Worm (Caenorhabditis elegans) whole organism, dauer: ENCODE data around the gene F44B9.9.

Source experiments
- unc-62 ChIP-seq: sonication (generic microtip); optimal IDR thresholded peaks from 2 replicates; lab custom pipeline; 2017; ENCODE audit warnings: missing biosample characterization, missing genetic modification reagents, missing genetic modification characterization

F44B9.9 gene

DNA sequence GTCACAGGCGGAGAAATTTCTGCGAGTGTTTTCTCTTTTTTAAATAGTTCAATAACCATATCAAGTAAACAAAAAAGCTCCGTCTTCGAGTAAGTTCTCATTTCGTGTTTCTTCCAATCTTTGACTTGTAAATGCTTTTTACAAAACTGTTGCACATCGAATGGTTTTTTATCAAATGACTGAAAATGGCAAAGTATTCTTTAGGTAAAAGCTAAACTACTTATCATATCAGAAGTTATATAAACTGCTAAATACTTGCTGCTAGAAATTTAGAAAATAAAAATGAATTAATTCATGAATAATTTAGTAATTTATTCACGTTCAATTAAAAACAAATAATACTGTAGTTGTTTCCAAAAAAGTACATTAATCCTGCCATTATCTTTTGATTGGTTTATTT is at the start of gene F44B9.9:
TSS of gene F44B9.9 (minus strand) at position 101 of the 400 bp plus-strand sequence.
- no peak for TF ChIP-seq unc-62 (GFP tag; lab: Kevin White, UChicago)

DNA sequence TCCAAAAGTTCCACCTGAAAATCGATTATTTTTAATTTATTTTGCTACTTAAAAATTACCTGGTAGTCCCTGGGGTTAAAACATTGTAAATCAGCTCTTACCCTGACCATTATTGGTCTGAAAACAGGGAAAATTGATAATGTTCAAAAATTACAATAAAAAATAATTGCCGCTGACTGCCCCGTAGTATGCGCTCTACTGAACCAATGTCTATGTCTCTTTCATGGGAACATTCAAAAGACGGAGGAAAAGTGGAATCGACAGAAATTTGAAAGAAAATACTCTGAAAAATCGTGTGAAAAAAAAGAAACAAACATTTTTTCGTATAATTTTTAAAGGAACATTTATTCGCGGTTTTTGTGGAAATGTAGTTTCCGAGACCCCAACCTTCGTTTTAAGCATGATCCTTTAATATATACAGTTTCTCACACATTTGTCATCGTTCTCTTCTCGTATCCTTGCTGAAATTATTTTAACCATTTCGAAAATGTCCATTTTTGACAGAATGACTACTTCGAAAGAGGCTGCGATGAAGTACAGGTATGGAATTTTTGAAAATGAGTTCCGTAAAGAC is 49.4 kb upstream of the F44B9.9 start, which contains the start of the genes dcr-1 and apc-2:
TSS of gene dcr-1 (minus strand) at position 117 of the 574 bp plus-strand sequence.
TSS of gene apc-2 (plus strand) at position 465 of the 574 bp plus-strand sequence.
- TF ChIP-seq unc-62 (GFP tag; lab: Kevin White, UChicago) = no peak

DNA sequence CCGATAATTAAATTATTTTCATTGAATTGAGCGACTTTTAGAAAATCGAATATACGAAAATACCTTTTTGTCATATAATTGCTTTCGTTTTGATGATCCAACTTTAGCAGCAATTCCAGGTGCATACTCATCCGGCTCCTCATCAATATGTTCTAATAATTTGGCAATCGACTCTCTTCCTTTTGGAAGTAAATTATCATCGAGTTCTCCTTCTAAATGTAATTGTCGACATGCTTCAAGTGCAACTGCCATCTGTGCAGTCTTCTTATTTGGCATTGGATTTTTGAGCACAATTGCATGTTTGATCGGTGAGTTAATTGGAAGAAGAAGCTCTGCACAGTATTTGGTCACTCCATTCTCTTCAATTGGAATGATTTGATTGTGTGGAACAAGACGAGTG is 46.3 kb upstream of the F44B9.9 start:
- TF ChIP-seq unc-62 (GFP tag; lab: Kevin White, UChicago) = no peak

DNA sequence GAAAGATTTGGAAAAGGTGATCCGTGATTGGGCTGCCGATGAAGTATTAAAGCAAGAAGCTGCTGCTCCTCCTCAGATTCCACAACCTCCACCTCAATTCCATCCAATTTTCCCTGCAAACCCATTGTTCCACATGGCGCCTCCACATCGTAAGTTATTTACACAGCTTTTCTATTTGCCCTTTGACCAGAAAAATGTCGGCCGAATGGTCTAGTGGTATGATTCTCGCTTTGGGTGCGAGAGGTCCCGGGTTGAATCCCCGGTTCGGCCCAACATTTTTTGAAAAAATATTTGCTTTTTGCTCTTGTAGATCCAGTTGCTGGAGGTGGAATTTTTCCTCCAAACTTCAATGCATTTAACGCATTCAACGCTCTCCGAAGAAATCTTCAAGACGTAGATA is 38.3 kb upstream of the F44B9.9 start:
- no peak for TF ChIP-seq unc-62 (GFP tag; lab: Kevin White, UChicago)

DNA sequence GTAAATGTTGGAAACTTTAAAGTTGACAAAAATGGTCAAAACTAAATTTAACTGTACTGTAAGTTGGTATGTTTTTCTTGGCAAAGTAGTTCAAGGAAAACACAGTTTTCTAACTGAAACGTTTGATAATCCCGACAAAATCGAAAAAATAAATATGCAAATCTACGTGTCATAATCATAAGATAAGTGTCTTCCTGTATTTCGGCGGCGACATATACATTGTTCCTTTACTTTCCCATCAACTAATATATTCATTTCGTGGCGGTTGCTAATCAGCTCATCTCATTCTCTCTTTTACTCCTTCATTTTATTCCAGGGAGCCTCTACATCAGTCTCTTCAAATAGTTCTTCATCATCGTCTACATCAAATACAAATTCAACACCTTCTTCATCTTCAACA is 36.9 kb upstream of the F44B9.9 start:
- TF ChIP-seq unc-62 (GFP tag; lab: Kevin White, UChicago) = no peak

DNA sequence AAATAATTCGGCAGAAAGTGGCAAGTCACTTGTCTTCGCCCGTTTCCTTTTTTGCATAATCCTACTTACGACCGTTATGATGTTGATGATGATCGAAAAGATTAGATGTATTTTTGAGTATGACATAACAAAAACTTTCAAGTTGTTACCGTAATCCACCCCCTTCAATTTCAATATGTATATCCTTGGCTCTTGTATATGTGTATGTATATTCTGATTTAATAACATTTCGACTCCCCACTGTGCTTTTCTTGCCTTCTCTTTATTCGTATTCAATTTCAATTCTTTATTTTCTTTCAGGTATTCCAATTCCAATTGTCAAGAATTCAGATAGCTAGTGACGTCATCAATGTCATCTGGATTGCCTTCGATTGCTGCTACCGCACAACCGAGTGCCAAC is 36.1 kb upstream of the F44B9.9 start, which contains the start of gene pros-1:
TSS of gene pros-1 (plus strand) at position 301 of the 400 bp plus-strand sequence.
- no peak for TF ChIP-seq unc-62 (GFP tag; lab: Kevin White, UChicago)

DNA sequence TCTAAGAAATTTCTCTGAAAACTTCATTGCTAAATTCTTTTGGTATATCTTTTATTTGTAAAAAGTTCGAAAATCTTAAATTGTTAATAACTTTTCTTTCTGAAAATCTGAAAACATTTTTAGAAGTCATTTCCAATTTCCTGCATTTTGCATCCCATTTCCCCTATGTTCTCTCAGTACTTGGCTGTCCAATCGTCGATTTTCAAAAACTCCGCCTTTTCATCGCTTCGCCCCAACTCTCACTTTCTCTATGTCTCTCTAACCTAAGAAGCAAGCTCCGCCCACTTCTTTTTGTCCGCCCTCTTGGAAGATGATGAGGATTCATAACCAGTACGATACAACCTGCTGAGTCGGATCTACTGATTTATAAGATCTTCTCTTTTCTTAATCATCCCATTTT is 34.2 kb upstream of the F44B9.9 start:
- TF ChIP-seq unc-62 (GFP tag; lab: Kevin White, UChicago) = no peak

DNA sequence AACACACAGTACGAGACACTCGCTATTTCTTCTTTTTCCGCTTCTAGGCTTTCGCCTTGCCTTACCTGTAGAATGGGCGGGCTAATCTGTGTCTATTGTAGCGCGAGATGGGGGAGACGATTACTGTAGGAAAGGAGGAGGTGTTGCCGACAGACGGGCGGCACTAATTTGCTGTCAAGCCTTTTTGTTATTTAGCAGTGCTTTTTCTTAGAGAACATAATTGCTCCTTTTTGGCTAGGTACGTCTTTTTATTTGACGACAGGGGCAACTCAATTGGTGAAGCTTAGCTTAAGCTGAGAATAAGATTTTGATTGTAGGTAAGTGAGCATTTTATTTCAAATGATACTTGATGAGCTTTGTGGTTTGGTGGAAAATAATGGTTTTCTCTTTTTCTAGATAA is 32.8 kb upstream of the F44B9.9 start:
- TF ChIP-seq unc-62 (GFP tag; lab: Kevin White, UChicago) = no peak

DNA sequence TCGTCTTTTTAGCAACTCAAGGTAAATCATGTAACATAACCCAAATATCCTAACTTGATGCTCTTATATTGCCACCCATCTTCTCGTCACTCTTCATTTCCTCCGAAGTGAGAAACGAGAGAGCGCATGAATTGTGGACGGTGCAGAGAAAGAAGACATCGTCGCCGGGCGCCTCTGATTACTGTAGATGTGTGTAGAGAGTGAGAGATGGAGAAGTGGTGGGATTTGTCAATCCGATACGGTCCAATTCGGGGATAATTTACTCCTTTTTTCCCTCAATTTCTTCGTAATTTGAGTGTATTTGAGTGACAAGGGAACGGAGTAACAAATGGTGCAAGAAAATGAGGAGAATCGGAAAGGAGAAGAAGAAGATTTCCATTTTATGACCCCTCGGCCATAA is 30.3 kb upstream of the F44B9.9 start:
- no peak for TF ChIP-seq unc-62 (GFP tag; lab: Kevin White, UChicago)

DNA sequence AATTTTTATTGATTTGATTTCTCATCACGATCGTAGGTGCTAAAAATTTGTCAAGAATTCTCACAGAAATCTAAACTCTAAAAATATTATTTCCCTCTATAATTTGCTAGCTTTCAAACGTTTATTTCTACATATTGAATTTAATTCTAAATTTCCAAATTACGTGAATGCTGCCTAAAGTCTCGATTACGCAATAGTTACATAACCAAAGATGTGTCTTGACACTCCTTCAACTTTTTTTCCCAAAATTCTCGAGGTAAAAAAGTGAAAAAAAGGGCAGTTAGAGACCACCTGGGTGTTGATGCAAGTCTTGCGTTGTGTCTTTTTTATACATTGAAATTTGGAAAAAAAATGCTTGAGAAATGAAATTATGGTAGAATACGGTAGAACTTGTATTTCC is 21.0 kb upstream of the F44B9.9 start:
- no peak for TF ChIP-seq unc-62 (GFP tag; lab: Kevin White, UChicago)

DNA sequence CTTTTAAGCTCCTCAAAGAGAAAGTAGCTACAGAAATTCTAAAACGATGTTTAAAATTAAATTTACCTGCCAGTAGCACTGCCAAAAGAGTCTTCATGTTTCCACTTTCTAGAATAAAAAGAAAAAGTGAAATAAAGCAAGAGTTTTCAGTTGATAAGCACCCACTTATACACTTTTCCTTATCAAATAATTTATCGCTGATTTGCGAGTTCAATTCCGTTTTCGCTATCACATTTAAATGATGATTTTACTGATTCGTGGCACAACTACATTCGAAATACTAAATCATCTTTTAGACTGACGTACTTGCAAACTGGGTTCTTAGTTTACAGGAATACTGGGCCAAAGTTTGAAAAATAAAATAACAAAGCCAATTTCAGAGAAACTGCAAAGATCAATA is 20.1 kb upstream of the F44B9.9 start, which contains the start of gene K12H4.7:
TSS of gene K12H4.7 (minus strand) at position 138 of the 400 bp plus-strand sequence.
- TF ChIP-seq unc-62 (GFP tag; lab: Kevin White, UChicago) = no peak

DNA sequence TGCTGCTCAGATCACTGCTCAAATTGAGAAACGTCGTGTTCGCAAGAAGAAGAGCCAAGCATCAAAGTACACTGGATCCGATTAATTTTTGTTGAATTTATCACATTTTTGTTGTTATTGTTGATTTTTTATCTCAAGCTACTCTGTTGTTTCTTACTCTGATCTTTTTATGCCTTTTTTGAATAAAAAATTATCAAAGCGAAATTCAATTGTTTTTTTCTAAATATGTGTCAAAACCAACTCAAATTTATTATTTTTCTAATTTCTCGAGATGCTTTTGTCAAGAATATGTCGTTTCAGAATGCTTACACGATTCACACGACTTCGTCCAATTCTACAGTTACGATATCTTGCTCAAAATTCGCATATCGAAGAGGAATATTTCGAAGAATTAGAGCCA is 16.5 kb upstream of the F44B9.9 start, which contains the start of gene K12H4.2:
TSS of gene K12H4.2 (plus strand) at position 301 of the 400 bp plus-strand sequence.
- no peak for TF ChIP-seq unc-62 (GFP tag; lab: Kevin White, UChicago)

DNA sequence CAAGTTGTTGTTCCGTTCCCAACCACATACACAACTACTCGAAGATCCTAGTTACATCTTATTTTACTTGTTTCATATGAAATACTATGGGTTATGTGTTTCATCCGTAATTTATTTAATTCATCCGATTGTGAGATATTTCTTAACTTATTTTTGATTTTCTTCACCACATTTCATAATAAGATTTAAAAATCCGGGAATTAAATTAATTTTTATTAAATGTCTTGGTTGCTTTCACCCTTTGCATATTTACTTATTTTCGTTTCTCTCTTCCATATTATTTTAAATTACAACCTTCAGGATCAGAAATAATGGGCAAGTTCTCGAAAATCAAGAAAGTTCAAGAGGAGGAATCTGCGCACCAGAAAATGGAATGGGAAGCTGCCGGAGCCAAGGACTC is 14.9 kb upstream of the F44B9.9 start, which contains the start of gene K12H4.3:
TSS of gene K12H4.3 (plus strand) at position 301 of the 400 bp plus-strand sequence.
- no peak for TF ChIP-seq unc-62 (GFP tag; lab: Kevin White, UChicago)

DNA sequence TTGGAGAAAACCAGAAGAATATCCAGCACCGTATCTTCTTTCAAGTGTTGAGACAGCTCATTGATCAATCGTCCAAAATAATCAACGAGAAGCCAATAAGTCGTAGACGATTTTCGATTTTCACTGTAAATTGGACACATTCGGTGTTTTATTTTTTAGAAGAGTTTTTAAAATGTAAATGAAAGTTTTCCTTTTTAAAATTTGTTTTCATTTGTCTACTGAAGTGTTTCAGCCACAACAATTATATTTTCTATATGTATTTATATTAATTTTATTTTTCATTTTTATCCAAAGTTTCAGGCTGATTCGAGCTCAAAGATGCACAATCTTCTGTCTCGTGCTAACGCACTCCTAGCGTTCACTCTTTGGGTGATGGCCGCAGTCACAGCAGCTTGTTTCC is 13.9 kb upstream of the F44B9.9 start, which contains the start of gene spcs-3:
TSS of gene spcs-3 (plus strand) at position 301 of the 400 bp plus-strand sequence.
- TF ChIP-seq unc-62 (GFP tag; lab: Kevin White, UChicago) = no peak

DNA sequence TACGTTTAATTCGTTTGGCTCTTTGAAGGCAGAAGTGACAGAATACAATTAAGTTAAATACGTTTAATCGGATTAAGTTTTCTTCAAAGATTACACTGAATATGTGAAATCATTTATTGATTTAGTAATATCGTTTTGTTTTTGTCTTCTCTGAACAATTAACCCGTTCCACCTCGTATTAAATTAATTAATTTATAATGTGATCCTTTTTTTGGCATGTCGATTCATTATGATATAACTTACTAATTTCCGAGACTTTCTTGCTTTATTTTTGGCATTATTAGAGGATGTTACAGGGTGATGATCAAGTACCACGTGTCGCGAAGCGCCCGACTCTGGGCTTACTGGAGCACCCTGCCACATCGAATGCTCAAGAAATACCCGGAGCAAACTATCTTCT is 13.3 kb upstream of the F44B9.9 start, which contains the start of gene K12H4.5:
TSS of gene K12H4.5 (plus strand) at position 301 of the 400 bp plus-strand sequence.
- TF ChIP-seq unc-62 (GFP tag; lab: Kevin White, UChicago) = no peak

DNA sequence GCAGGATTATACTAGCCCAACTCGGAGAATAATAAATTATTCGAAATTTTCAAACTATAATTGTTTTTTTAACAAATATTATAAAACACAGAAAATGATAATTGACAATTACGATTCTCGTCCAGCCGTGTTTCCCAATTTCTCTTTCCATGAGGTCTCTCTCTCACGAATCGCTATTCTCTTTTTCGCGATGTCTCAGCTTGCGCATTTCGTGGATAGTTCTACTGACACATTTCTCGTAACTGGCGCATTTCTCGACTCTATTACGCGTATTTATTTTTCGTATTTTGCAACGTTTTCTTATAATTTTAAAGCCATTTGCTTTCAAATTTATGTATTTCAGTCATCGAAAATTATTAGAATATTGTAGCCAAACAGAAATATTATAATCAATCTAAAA is 12.9 kb upstream of the F44B9.9 start:
- TF ChIP-seq unc-62 (GFP tag; lab: Kevin White, UChicago) = no peak

DNA sequence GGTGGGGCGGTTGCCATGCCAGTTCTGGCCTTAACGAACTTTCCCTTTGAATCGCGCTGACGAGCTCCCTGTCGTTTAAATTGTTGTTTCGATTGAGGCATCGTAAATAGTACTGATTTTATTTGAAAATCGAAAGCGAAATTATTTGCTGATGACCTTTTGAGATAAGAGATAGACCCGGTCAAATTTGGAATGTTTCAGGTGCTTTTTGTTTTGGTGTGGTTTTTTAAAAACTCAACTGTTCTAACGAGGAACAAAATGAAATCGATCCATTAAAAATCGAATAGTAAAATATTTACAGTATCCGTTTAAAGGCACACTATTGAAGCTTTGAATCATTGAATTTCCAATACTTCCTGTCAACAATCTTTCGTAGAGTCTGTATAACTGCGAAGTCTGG is 11.9 kb upstream of the F44B9.9 start, which contains the start of gene K12H4.6:
TSS of gene K12H4.6 (minus strand) at position 101 of the 400 bp plus-strand sequence.
- TF ChIP-seq unc-62 (GFP tag; lab: Kevin White, UChicago) = no peak
